Fruit fly (Drosophila melanogaster): ENCODE results near the gene trh.

trh gene

dm6 chr3L:380886-381546 lies 11.4 kb downstream of the trh start (continued):
- TF ChIP-seq Sox102F (GFP tag; optimal IDR thresholded peaks at IDR 0.05) = no peak
- no peak for TF ChIP-seq CG16779 (tag; optimal IDR thresholded peaks at IDR 0.05)
- TF ChIP-seq Ets96B (tag; optimal IDR thresholded peaks at IDR 0.05) = no peak
- TF ChIP-seq eg (GFP tag; IDR thresholded peaks at IDR 0.05) = no peak
- no peak for TF ChIP-seq CG10669 (GFP tag; optimal IDR thresholded peaks at IDR 0.05)
- TF ChIP-seq Gug (GFP tag; IDR thresholded peaks at IDR 0.05) = no peak
- TF ChIP-seq Sox15 (GFP tag; optimal IDR thresholded peaks at IDR 0.05) = no peak
- peak; percentile 19 for TF ChIP-seq cyc (GFP tag; optimal IDR thresholded peaks at IDR 0.05)
- TF ChIP-seq CG11762 (GFP tag; optimal IDR thresholded peaks at IDR 0.05; ENCODE audit: insufficient read depth) = no peak
- peak; percentile 1 for TF ChIP-seq acj6 (GFP tag; optimal IDR thresholded peaks at IDR 0.05)
- peak; percentile 10 for TF ChIP-seq CG34406 (GFP tag; optimal IDR thresholded peaks at IDR 0.05)
- TF ChIP-seq Hr38 (GFP tag; optimal IDR thresholded peaks at IDR 0.05) = no peak

dm6 chr3L:378906-379305 lies 13.5 kb downstream of the trh start:
- TF ChIP-seq Ets21C (GFP tag; optimal IDR thresholded peaks at IDR 0.05) = no peak
- TF ChIP-seq Smox (GFP tag; optimal IDR thresholded peaks at IDR 0.05) = no peak
- TF ChIP-seq Hr4 (GFP tag; optimal IDR thresholded peaks at IDR 0.05) = no peak
- no peak for TF ChIP-seq eg (GFP tag; IDR thresholded peaks at IDR 0.05)
- no peak for TF ChIP-seq ss (GFP tag; optimal IDR thresholded peaks at IDR 0.05)
- no peak for TF ChIP-seq topi (GFP tag; optimal IDR thresholded peaks at IDR 0.05)
- TF ChIP-seq cyc (GFP tag; optimal IDR thresholded peaks at IDR 0.05) = no peak
- no peak for TF ChIP-seq vri (GFP tag; optimal IDR thresholded peaks at IDR 0.05)
- no peak for TF ChIP-seq Lpt (GFP tag; optimal IDR thresholded peaks at IDR 0.05)
- TF ChIP-seq Sox102F (GFP tag; optimal IDR thresholded peaks at IDR 0.05) = no peak

- TF ChIP-seq Met (GFP tag; optimal IDR thresholded peaks at IDR 0.05) (no peak), fkh (GFP tag; optimal IDR thresholded peaks at IDR 0.05) (peak; percentile 54), Sox14 (GFP tag; optimal IDR thresholded peaks at IDR 0.05) (peak; percentile 23)
Observed at dm6 chr3L:378072-378423, 14.4 kb downstream of the trh start.

- peak; percentile 71 for TF ChIP-seq CG15336 (GFP tag; IDR thresholded peaks at IDR 0.05)
- peak; percentile 57 for TF ChIP-seq Hr4 (GFP tag; optimal IDR thresholded peaks at IDR 0.05)
- TF ChIP-seq CG16779 (tag; optimal IDR thresholded peaks at IDR 0.05) = peak; percentile 49
- TF ChIP-seq CG4318 (GFP tag; optimal IDR thresholded peaks at IDR 0.05) = peak; percentile 51
- TF ChIP-seq CG1621 (tag; optimal IDR thresholded peaks at IDR 0.05) = no peak
- TF ChIP-seq CG6808 (GFP tag; optimal IDR thresholded peaks at IDR 0.05) = peak; percentile 67
- TF ChIP-seq Smox (GFP tag; optimal IDR thresholded peaks at IDR 0.05) = peak; percentile 60
- TF ChIP-seq CG31627 (GFP tag; optimal IDR thresholded peaks at IDR 0.05) = peak; percentile 16
- TF ChIP-seq eg (GFP tag; IDR thresholded peaks at IDR 0.05) = peak; percentile 38; the same call in 2 of the 3 replicates
- peak; percentile 39 for TF ChIP-seq cyc (GFP tag; optimal IDR thresholded peaks at IDR 0.05)
- no peak for TF ChIP-seq Gug (GFP tag; IDR thresholded peaks at IDR 0.05)
- no peak for TF ChIP-seq Sox14 (GFP tag; optimal IDR thresholded peaks at IDR 0.05)
- TF ChIP-seq net (GFP tag; optimal IDR thresholded peaks at IDR 0.05) = peak; percentile 51
- no peak for TF ChIP-seq vri (GFP tag; optimal IDR thresholded peaks at IDR 0.05)
- TF ChIP-seq CG32006 (GFP tag; optimal IDR thresholded peaks at IDR 0.05) = peak; percentile 72
- TF ChIP-seq topi (GFP tag; optimal IDR thresholded peaks at IDR 0.05) = peak; percentile 52
- peak; percentile 59 for TF ChIP-seq CG3919 (GFP tag; optimal IDR thresholded peaks at IDR 0.05)
- peak; percentile 26 for TF ChIP-seq CG8319 (GFP tag; optimal IDR thresholded peaks at IDR 0.05)
- peak; percentile 40 for TF ChIP-seq fd59A (GFP tag; optimal IDR thresholded peaks at IDR 0.05)
- peak; percentile 29 for TF ChIP-seq Sox15 (GFP tag; optimal IDR thresholded peaks at IDR 0.05)
- peak; percentile 19 for TF ChIP-seq Eip93F (GFP tag; optimal IDR thresholded peaks at IDR 0.05)
- TF ChIP-seq CG11294 (GFP tag; IDR thresholded peaks at IDR 0.05) = no peak; the same call in 1 of the 2 replicates
- peak; percentile 49 for TF ChIP-seq pdm3 (GFP tag; optimal IDR thresholded peaks at IDR 0.05)
- TF ChIP-seq Met (GFP tag; optimal IDR thresholded peaks at IDR 0.05) = peak; percentile 66
- peak; percentile 20 for TF ChIP-seq Hr39 (GFP tag; optimal IDR thresholded peaks at IDR 0.05)
- TF ChIP-seq CG10669 (GFP tag; optimal IDR thresholded peaks at IDR 0.05) = peak; percentile 66
- TF ChIP-seq salr (GFP tag; optimal IDR thresholded peaks at IDR 0.05) = no peak
- TF ChIP-seq dac (GFP tag; optimal IDR thresholded peaks at IDR 0.05) = no peak
- peak; percentile 69 for TF ChIP-seq CG8119 (GFP tag; IDR thresholded peaks at IDR 0.05)
- peak; percentile 40 for TF ChIP-seq fkh (GFP tag; optimal IDR thresholded peaks at IDR 0.05)
- TF ChIP-seq acj6 (GFP tag; optimal IDR thresholded peaks at IDR 0.05) = peak; percentile 69
- TF ChIP-seq spab (GFP tag; optimal IDR thresholded peaks at IDR 0.05) = peak; percentile 51
- TF ChIP-seq Lpt (GFP tag; optimal IDR thresholded peaks at IDR 0.05) = no peak
Observed at dm6 chr3L:377222-378071, 15.0 kb downstream of the trh start.

Data from whole organism, prepupa.